Worm (Caenorhabditis elegans) whole organism, L4/young adult: Measurements from ENCODE around the gene T12A2.3.

Experiments
- W03F9.2 ChIP-seq: fragments of 150-350 bp; optimal IDR thresholded peaks from 2 replicates; lab custom pipeline; 2014; ENCODE audit warnings: missing biosample characterization, missing genetic modification characterization
- dao-5 ChIP-seq: sonication (generic microtip); optimal IDR thresholded peaks from 2 replicates; lab custom pipeline; 2016; ENCODE audit warnings: missing genotype, missing genetic modification characterization, moderate library complexity, missing compliant biosample characterization
- him-1 ChIP-seq: sonication (generic microtip); optimal IDR thresholded peaks from 2 replicates; lab custom pipeline; 2016; ENCODE audit warnings: missing genotype, missing genetic modification reagents, missing genetic modification characterization, missing compliant biosample characterization

DNA sequence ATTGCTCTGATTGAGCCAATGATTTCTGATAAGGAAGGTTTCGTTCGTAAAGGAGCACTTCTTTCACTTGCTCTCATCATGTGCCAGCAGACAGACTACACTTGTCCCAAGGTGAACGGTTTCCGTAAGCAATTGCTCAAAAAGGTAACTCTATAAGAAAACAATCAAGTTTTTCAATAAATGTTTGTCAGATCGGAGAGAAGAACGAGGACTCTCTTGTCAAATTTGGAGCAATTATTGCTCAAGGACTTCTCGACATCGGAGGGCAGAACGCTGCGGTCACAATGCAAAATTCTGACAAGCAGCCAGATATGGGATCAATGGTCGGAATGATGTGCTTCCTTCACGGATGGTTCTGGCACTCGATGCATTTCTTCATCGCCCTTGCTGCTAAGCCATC is 39.3 kb upstream of the T12A2.3 start:
- TF ChIP-seq him-1 (tag; lab: Kevin White, UChicago) (no peak), W03F9.2 (tag; lab: Kevin White, UChicago) (no peak), dao-5 (tag; lab: Kevin White, UChicago) (no peak)
